Worm (Caenorhabditis elegans): Measurements from ENCODE around the gene C04E12.4.
"Not testable (repeated sequence)": the region's sequence is repeated elsewhere in the genome, so short reads cannot be mapped to it uniquely, and the experiment has no call there.

C04E12.4 gene

DNA sequence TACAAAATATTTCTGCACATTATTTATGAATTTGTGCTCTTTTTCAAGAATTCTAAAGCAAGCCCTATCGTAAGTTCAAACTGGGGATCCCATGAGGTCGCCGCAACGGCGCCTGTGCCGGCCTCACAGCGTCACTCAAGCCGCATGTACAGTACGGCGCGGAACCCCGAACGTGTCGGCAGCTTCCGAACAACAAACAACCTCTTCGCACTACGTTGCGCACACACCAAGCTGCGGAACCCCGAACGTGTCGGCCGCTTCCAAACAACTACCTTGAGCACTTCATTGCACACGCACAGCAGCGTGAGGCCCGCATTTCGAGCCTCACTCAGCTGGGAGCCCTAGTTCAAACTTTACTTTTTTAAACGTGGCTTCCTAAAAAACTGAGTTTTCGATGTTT lies 31.5 kb downstream of the C04E12.4 start:
- TF ChIP-seq ceh-16 (tag; optimal IDR thresholded peaks at IDR 0.05) (no peak), elt-3 (tag; optimal IDR thresholded peaks at IDR 0.05) (no peak), nhr-10 (tag; optimal IDR thresholded peaks at IDR 0.05) (no peak), lin-39 (tag; optimal IDR thresholded peaks at IDR 0.05) (no peak), gmeb-1 (tag; optimal IDR thresholded peaks at IDR 0.05) (no peak), elt-1 (tag; optimal IDR thresholded peaks at IDR 0.05) (no peak), nhr-77 (tag; optimal IDR thresholded peaks at IDR 0.05) (no peak), alr-1 (tag; optimal IDR thresholded peaks at IDR 0.05) (no peak), nhr-11 (tag; optimal IDR thresholded peaks at IDR 0.05) (no peak), zag-1 (tag; optimal IDR thresholded peaks at IDR 0.05) (no peak), ztf-1 (GFP tag; conservative IDR thresholded peaks at IDR 0.05) (no peak), nhr-12 (tag; optimal IDR thresholded peaks at IDR 0.05) (no peak)

DNA sequence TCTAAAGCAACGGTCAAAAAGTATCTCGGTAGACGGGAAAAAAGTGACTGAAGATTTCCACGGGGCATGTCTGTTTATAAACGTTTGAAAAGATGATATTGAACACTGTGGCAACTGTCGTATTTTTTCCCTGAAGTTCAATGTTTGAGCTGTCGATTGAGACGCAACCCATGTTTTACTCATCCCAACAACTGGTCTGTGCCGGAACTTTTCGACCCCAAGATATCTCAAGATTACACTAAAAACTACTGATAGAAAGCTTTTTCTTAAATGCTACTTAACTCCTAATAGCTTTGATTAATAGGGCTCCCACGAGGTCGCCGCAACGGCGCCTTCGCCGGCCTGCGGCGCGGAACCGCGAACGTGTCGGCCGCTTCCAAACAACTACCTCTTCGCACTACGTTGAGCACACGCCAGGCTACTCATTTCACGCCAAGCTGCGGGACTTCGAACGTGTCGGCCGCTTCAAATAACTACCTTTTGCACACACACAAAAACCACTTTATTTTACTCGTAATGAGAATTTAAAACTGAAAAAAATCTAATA lies 32.2 kb downstream of the C04E12.4 start, which contains the start of gene T20D4.15:
T20D4.15 (minus strand) TSS at position 51 of the 547 bp plus-strand sequence.
- TF ChIP-seq aly-2 (tag; optimal IDR thresholded peaks at IDR 0.05) (no peak), unc-62 (GFP tag; optimal IDR thresholded peaks at IDR 0.05) (no peak), ZK546.5 (tag; optimal IDR thresholded peaks at IDR 0.05) (no peak), unc-55 (GFP tag; optimal IDR thresholded peaks at IDR 0.05) (no peak), lin-39 (tag; optimal IDR thresholded peaks at IDR 0.05) (no peak), ama-1 (optimal IDR thresholded peaks at IDR 0.05) (no peak), sma-9 (GFP tag; optimal IDR thresholded peaks at IDR 0.05) (peak; percentile 66), sma-9 (tag; optimal IDR thresholded peaks at IDR 0.05) (no peak)

DNA sequence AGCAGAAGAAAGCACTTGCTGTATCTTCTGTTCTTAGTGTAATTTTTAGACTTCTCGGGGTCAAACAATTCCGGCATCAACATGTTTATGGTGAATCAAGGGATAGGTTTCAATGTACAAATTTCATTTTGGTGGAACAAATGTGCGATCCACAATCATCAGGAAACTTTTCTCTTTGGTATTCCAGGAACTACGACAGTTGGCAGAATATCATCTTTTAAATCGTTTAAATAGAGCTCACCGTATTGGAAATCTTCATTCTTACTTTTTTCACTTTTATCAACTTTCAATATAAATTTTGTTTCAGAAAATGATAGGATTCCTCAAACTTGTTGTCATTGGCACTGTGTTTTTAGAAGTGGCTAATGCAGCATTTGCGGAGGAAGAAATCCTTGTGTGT lies 34.2 kb downstream of the C04E12.4 start, which contains the start of gene T20D4.12:
T20D4.12 (plus strand) TSS at position 301 of the 400 bp plus-strand sequence.
- TF ChIP-seq ZK546.5 (tag; optimal IDR thresholded peaks at IDR 0.05); peb-1 (tag; optimal IDR thresholded peaks at IDR 0.05); ztf-1 (GFP tag; conservative IDR thresholded peaks at IDR 0.05): not testable (repeated sequence)

DNA sequence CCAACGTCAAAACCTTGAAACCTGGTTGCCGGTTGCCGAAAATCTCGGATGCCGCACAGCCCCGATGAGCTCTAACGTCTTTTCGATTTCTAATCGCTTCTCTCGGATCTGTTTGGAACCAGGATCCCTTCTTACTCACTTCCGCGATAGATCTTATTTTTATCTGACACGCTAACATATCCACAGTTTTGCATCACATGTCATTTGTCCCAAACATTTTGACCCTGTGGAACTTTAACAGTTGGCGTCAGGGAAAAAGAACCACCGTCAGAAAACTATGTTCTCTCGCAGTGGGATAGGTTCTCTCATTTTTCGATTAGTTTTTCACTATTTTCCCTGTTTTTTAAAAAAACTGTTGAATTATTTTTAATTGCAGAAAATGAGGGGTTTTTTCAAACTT lies 35.7 kb downstream of the C04E12.4 start, which contains the start of gene T20D4.11:
T20D4.11 (plus strand) TSS at position 377 of the 400 bp plus-strand sequence.
- TF ChIP-seq ztf-4 (tag; optimal IDR thresholded peaks at IDR 0.05) = no peak
- no peak for TF ChIP-seq ama-1 (optimal IDR thresholded peaks at IDR 0.05)
- no peak for TF ChIP-seq ceh-16 (tag; optimal IDR thresholded peaks at IDR 0.05)
- no peak for TF ChIP-seq nhr-25 (tag; optimal IDR thresholded peaks at IDR 0.05)
- no peak for TF ChIP-seq unc-55 (GFP tag; optimal IDR thresholded peaks at IDR 0.05)
- TF ChIP-seq elt-1 (tag; optimal IDR thresholded peaks at IDR 0.05) = no peak
- TF ChIP-seq mdl-1 (tag; optimal IDR thresholded peaks at IDR 0.05) = no peak
- no peak for TF ChIP-seq Y55F3AM.14 (GFP tag; optimal IDR thresholded peaks at IDR 0.05)
- TF ChIP-seq C34F6.9 (tag; optimal IDR thresholded peaks at IDR 0.05) = peak; percentile 0
- TF ChIP-seq nhr-11 (tag; optimal IDR thresholded peaks at IDR 0.05) = no peak
- TF ChIP-seq nhr-23 (tag; optimal IDR thresholded peaks at IDR 0.05) = no peak
- TF ChIP-seq nhr-21 (tag; optimal IDR thresholded peaks at IDR 0.05) = no peak
- no peak for TF ChIP-seq egl-27 (tag; optimal IDR thresholded peaks at IDR 0.05)
- TF ChIP-seq peb-1 (tag; optimal IDR thresholded peaks at IDR 0.05) = no peak
- TF ChIP-seq ZK546.5 (tag; optimal IDR thresholded peaks at IDR 0.05) = no peak
- TF ChIP-seq sma-9 (GFP tag; optimal IDR thresholded peaks at IDR 0.05) = peak; percentile 77
- no peak for TF ChIP-seq sma-9 (tag; optimal IDR thresholded peaks at IDR 0.05)
- no peak for TF ChIP-seq nhr-10 (tag; optimal IDR thresholded peaks at IDR 0.05)
- TF ChIP-seq sma-3 (GFP tag; optimal IDR thresholded peaks at IDR 0.05) = no peak
- TF ChIP-seq unc-62 (GFP tag; optimal IDR thresholded peaks at IDR 0.05) = no peak
- TF ChIP-seq lsy-2 (tag; optimal IDR thresholded peaks at IDR 0.05) = peak in 1 of 2 experiments; percentile 32
- no peak for TF ChIP-seq nhr-237 (tag; optimal IDR thresholded peaks at IDR 0.05)
- TF ChIP-seq nhr-6 (tag; optimal IDR thresholded peaks at IDR 0.05) = no peak
- TF ChIP-seq skn-1 (tag; optimal IDR thresholded peaks at IDR 0.05) = no peak

DNA sequence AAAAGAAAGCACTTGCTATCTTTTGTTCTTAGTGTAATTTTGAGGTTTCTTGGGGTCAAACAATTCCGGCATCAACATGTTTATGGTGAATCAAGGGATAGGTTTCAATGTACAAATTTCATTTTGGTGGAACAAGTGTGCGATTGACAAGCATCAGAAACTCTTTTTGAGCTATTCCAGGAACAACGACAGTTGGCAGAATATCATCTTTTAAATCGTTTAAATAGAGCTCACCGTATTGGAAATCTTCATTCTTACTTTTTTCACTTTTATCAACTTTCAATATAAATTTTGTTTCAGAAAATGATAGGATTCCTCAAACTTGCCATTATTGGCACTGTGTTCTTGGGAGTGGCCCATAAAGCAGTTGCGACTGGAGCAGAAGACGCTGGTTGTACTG lies 37.4 kb downstream of the C04E12.4 start, which contains the start of gene T20D4.10:
T20D4.10 (plus strand) TSS at position 301 of the 400 bp plus-strand sequence.
- TF ChIP-seq sma-9 (GFP tag; optimal IDR thresholded peaks at IDR 0.05); sma-9 (tag; optimal IDR thresholded peaks at IDR 0.05); nhr-6 (tag; optimal IDR thresholded peaks at IDR 0.05); skn-1 (tag; optimal IDR thresholded peaks at IDR 0.05): not testable (repeated sequence)

All from whole organism, L2 larva.